Worm (Caenorhabditis elegans) whole organism, L4 larva: ENCODE results near the gene iars-1.

Source experiments
- F10B5.3 ChIP-seq: sonication (generic microtip); optimal IDR thresholded peaks from 2 replicates; lab custom pipeline; 2016; ENCODE audit warnings: mild to moderate bottlenecking, missing genetic modification characterization, missing compliant biosample characterization
- F26F4.8 ChIP-seq: fragments of 200-800 bp; sonication (Bioruptor generic); conservative IDR thresholded peaks from 2 replicates; pipeline ENCODE4 v1.3.6; 2022; ENCODE audit warnings: missing genetic modification characterization, missing compliant biosample characterization
- F44E2.7 ChIP-seq: fragments of 200-800 bp; sonication (Bioruptor generic); IDR thresholded peaks from 2 replicates; pipeline ENCODE4 v2.1.2; 2022; ENCODE audit warnings: missing genetic modification characterization, missing compliant biosample characterization
- F49E8.2 ChIP-seq: sonication (generic microtip); optimal IDR thresholded peaks from 2 replicates; lab custom pipeline; 2016; ENCODE audit warnings: missing compliant biosample characterization, mild to moderate bottlenecking, missing genetic modification characterization, borderline replicate concordance
- T26A8.4 ChIP-seq: fragments of 200-800 bp; sonication (Bioruptor generic); IDR thresholded peaks from 2 replicates; pipeline ENCODE4 v1.3.6; 2022; ENCODE audit warnings: missing genetic modification characterization, missing compliant biosample characterization
- Y105C5A.15 ChIP-seq: fragments of 200-800 bp; sonication (Bioruptor generic); IDR thresholded peaks from 2 replicates; pipeline ENCODE4 v1.3.6; 2022; ENCODE audit warnings: missing genetic modification characterization, missing compliant biosample characterization
- Y48G9A.11 ChIP-seq: fragments of 200-800 bp; sonication (Bioruptor generic); IDR thresholded peaks from 2 replicates; pipeline ENCODE4 v1.3.6; 2022; ENCODE audit warnings: missing genetic modification reagents, missing genetic modification characterization, missing compliant biosample characterization
- aha-1 ChIP-seq: fragments of 150-350 bp; peaks from one replicate; lab custom pipeline; 2014; ENCODE audit warnings: missing biosample characterization, missing genetic modification characterization
- arid-1 ChIP-seq: fragments of 200-800 bp; sonication (Bioruptor generic); conservative IDR thresholded peaks from 2 replicates; pipeline ENCODE4 v1.3.6; 2022; ENCODE audit warnings: missing genetic modification reagents, missing genetic modification characterization, missing compliant biosample characterization
- attf-4 ChIP-seq: sonication (generic microtip); optimal IDR thresholded peaks from 3 replicates; lab custom pipeline; 2017; ENCODE audit warnings: missing biosample characterization, missing genetic modification characterization
- ceh-28 ChIP-seq: fragments of 150-350 bp; optimal IDR thresholded peaks from 2 replicates; lab custom pipeline; 2014; ENCODE audit warnings: missing biosample characterization, missing genetic modification reagents, missing genetic modification characterization
- daf-12 ChIP-seq: fragments of 150-350 bp; optimal IDR thresholded peaks from 2 replicates; lab custom pipeline; 2014; ENCODE audit warnings: missing biosample characterization, missing genetic modification reagents, missing genetic modification characterization
- daf-8 ChIP-seq: fragments of 200-800 bp; sonication (Bioruptor generic); IDR thresholded peaks from 2 replicates; pipeline ENCODE4 v1.3.6; 2022; ENCODE audit warnings: missing genetic modification characterization, missing compliant biosample characterization
- dmd-6 ChIP-seq: fragments of 200-800 bp; sonication (Bioruptor generic); IDR thresholded peaks from 2 replicates; pipeline ENCODE4 v1.3.6; 2022; ENCODE audit warnings: missing genetic modification reagents, missing genetic modification characterization, missing compliant biosample characterization
- dpl-1 ChIP-seq: fragments of 150-350 bp; optimal IDR thresholded peaks from 2 replicates; lab custom pipeline; 2014; ENCODE audit warnings: missing biosample characterization, missing genetic modification reagents, missing genetic modification characterization
- dve-1 ChIP-seq: sonication (generic microtip); optimal IDR thresholded peaks from 2 replicates; lab custom pipeline; 2017; ENCODE audit warnings: antibody characterized with exemption, mild to moderate bottlenecking, missing genetic modification characterization, missing compliant biosample characterization; ENCODE audit not compliant: insufficient read depth
- egl-27 ChIP-seq: sonication (generic microtip); optimal IDR thresholded peaks from 3 replicates; lab custom pipeline; 2017; ENCODE audit warnings: missing biosample characterization, missing genetic modification reagents, missing genetic modification characterization
- fkh-10 ChIP-seq: fragments of 150-350 bp; optimal IDR thresholded peaks from 2 replicates; lab custom pipeline; 2014; ENCODE audit warnings: missing biosample characterization, missing genetic modification reagents, missing genetic modification characterization
- fos-1 ChIP-seq: fragments of 150-350 bp; optimal IDR thresholded peaks from 2 replicates; lab custom pipeline; 2014; ENCODE audit warnings: missing biosample characterization, missing genetic modification characterization
- jun-1 ChIP-seq: fragments of 150-350 bp; optimal IDR thresholded peaks from 2 replicates; lab custom pipeline; 2014; ENCODE audit warnings: missing biosample characterization, missing genetic modification reagents, missing genetic modification characterization
- lim-7 ChIP-seq: fragments of 200-800 bp; sonication (Bioruptor generic); IDR thresholded peaks from 2 replicates; pipeline ENCODE4 v1.3.6; 2022; ENCODE audit warnings: missing genetic modification characterization, missing compliant biosample characterization
- lin-1 ChIP-seq: fragments of 200-800 bp; sonication (Bioruptor generic); IDR thresholded peaks from 2 replicates; pipeline ENCODE4 v1.3.6; 2022; ENCODE audit warnings: missing genetic modification reagents, missing genetic modification characterization, missing compliant biosample characterization
- lin-15B ChIP-seq: fragments of 150-350 bp; sonication (generic microtip); optimal IDR thresholded peaks from 3 replicates; lab custom pipeline; 2014; ENCODE audit warnings: missing biosample characterization, missing genetic modification characterization
- lin-29 ChIP-seq: fragments of 200-800 bp; sonication (Bioruptor generic); IDR thresholded peaks from 2 replicates; pipeline ENCODE4 v1.3.6; 2022; ENCODE audit warnings: missing genetic modification reagents, missing genetic modification characterization, missing compliant biosample characterization
- lin-38 ChIP-seq: fragments of 200-800 bp; sonication (Bioruptor generic); IDR thresholded peaks from 2 replicates; pipeline ENCODE4 v1.3.6; 2022; ENCODE audit warnings: missing genetic modification reagents, missing genetic modification characterization, missing compliant biosample characterization
- lsy-2 ChIP-seq, 2 experiments: fragments of 150-350 bp in 1 of 2; sonication (generic microtip) in 1 of 2; optimal IDR thresholded peaks; 2 replicates each; lab custom pipeline; 2014 to 2017; ENCODE audit warnings: missing biosample characterization in 2 of 2, missing genetic modification characterization in 2 of 2
- mdl-1 ChIP-seq, 2 experiments: fragments of 150-350 bp in 1 of 2; sonication (generic microtip) in 1 of 2; optimal IDR thresholded peaks; 2 replicates each; lab custom pipeline; 2014 to 2017; ENCODE audit warnings: missing biosample characterization in 2 of 2, missing genetic modification characterization in 2 of 2
- mep-1 ChIP-seq: fragments of 150-350 bp; sonication (generic microtip); optimal IDR thresholded peaks from 3 replicates; lab custom pipeline; 2014; ENCODE audit warnings: missing biosample characterization, missing genetic modification characterization
- mes-2 ChIP-seq: sonication (generic microtip); optimal IDR thresholded peaks from 2 replicates; lab custom pipeline; 2016; ENCODE audit warnings: missing genotype, mild to moderate bottlenecking, missing genetic modification characterization, missing compliant biosample characterization; ENCODE audit not compliant: poor library complexity, severe bottlenecking
- mxl-2 ChIP-seq: fragments of 200-800 bp; sonication (Bioruptor generic); conservative IDR thresholded peaks from 2 replicates; pipeline ENCODE4 v1.3.6; 2022; ENCODE audit warnings: missing genetic modification reagents, missing genetic modification characterization, missing compliant biosample characterization
- nhr-102 ChIP-seq: sonication (generic microtip); optimal IDR thresholded peaks from 2 replicates; lab custom pipeline; 2016; ENCODE audit warnings: mild to moderate bottlenecking, missing genetic modification characterization, moderate library complexity, missing compliant biosample characterization
- nhr-11 ChIP-seq: fragments of 150-350 bp; optimal IDR thresholded peaks from 2 replicates; lab custom pipeline; 2014; ENCODE audit warnings: missing biosample characterization, missing genetic modification characterization
- nhr-111 ChIP-seq: fragments of 200-800 bp; sonication (Bioruptor generic); optimal IDR thresholded peaks from 2 replicates; lab custom pipeline; 2018; ENCODE audit warnings: mild to moderate bottlenecking, missing genetic modification characterization, missing compliant biosample characterization
- nhr-48 ChIP-seq: sonication (generic microtip); optimal IDR thresholded peaks from 2 replicates; lab custom pipeline; 2016; ENCODE audit warnings: mild to moderate bottlenecking, missing genetic modification characterization, missing compliant biosample characterization
- pha-4 ChIP-seq, 2 experiments: fragments of 150-350 bp in 1 of 2; fragments of 200-800 bp in 1 of 2; sonication (Bioruptor generic) in 1 of 2; IDR thresholded peaks in 1 of 2; optimal IDR thresholded peaks in 1 of 2; 2 replicates each; pipeline versions ENCODE4 v1.3.6 to Lab custom; 2014 to 2022; ENCODE audit warnings: missing genetic modification characterization in 2 of 2, missing genetic modification reagents in 2 of 2, missing biosample characterization in 1 of 2, missing compliant biosample characterization in 1 of 2
- php-3 ChIP-seq: fragments of 200-800 bp; sonication (Bioruptor generic); IDR thresholded peaks from 2 replicates; pipeline ENCODE4 v1.3.6; 2022; ENCODE audit warnings: missing genetic modification reagents, missing genetic modification characterization, missing compliant biosample characterization
- pqm-1 ChIP-seq: sonication (generic microtip); optimal IDR thresholded peaks from 2 replicates; lab custom pipeline; 2017; ENCODE audit warnings: missing biosample characterization, missing genetic modification characterization
- rbr-2 ChIP-seq: sonication (generic microtip); optimal IDR thresholded peaks from 2 replicates; lab custom pipeline; 2016; ENCODE audit warnings: missing genotype, missing genetic modification characterization, missing compliant biosample characterization
- sdz-12 ChIP-seq: fragments of 200-800 bp; sonication (Bioruptor generic); optimal IDR thresholded peaks from 2 replicates; lab custom pipeline; 2018; ENCODE audit warnings: mild to moderate bottlenecking, missing genetic modification characterization, missing compliant biosample characterization
- set-16 ChIP-seq: fragments of 200-800 bp; sonication (Bioruptor generic); IDR thresholded peaks from 2 replicates; pipeline ENCODE4 v1.3.6; 2022; ENCODE audit warnings: missing genetic modification reagents, missing genetic modification characterization, missing compliant biosample characterization
- snpc-1.2 ChIP-seq: fragments of 200-800 bp; sonication (Bioruptor generic); IDR thresholded peaks from 2 replicates; pipeline ENCODE4 v1.3.6; 2022; ENCODE audit warnings: missing genetic modification reagents, missing genetic modification characterization, missing compliant biosample characterization
- spr-3 ChIP-seq: fragments of 200-800 bp; sonication (Bioruptor generic); optimal IDR thresholded peaks from 2 replicates; lab custom pipeline; 2018; ENCODE audit warnings: mild to moderate bottlenecking, missing genetic modification characterization, missing compliant biosample characterization
- tag-97 ChIP-seq: fragments of 200-800 bp; sonication (Bioruptor generic); IDR thresholded peaks from 2 replicates; pipeline ENCODE4 v1.3.6; 2022; ENCODE audit warnings: missing genetic modification characterization, missing compliant biosample characterization
- unc-62 ChIP-seq, 3 experiments: fragments of 150-350 bp in 1 of 3; sonication (generic microtip); optimal IDR thresholded peaks in 2 of 3; peaks in 1 of 3; 1 replicate in 1 of 3; 2 replicates in 2 of 3; lab custom pipeline; 2014 to 2017; ENCODE audit warnings: missing biosample characterization in 3 of 3, missing genetic modification characterization in 3 of 3, missing genetic modification reagents in 3 of 3, missing genotype in 1 of 3
- zfp-3 ChIP-seq: fragments of 200-800 bp; sonication (Bioruptor generic); conservative IDR thresholded peaks from 2 replicates; pipeline ENCODE4 v1.3.6; 2022; ENCODE audit warnings: missing genetic modification reagents, missing genetic modification characterization, missing compliant biosample characterization

The iars-1 gene

DNA sequence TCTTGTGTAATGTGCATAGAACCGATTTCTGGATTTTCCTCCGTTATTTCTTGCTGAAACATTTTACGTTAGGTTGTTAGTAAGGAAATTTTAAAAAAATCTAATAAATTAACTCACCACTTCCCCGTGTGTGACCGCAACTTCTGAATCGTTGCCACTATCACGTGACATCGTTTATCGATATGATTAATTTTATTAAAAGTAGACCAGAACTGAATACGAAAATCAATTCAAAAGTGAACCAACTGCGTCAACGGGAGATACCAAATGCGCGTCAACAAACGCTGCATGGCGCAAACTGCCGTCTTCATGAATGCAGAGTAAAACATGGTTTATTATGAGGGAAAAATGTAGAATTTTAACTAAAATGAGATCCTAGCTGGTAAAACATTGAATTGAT, 2.4 kb upstream of the iars-1 start, which contains the start of gene sir-2.1 (continued):
- TF ChIP-seq F10B5.3: peak; percentile 57
- TF ChIP-seq nhr-102 (tag; lab: Kevin White, UChicago): peak; percentile 23
- TF ChIP-seq arid-1 (GFP tag; lab: Robert Waterston, UW): no peak
- TF ChIP-seq unc-62 (GFP tag; optimal IDR thresholded peaks at IDR 0.05 in 1 of 2; lab: Kevin White, UChicago): no peak
- TF ChIP-seq unc-62 (tag; optimal IDR thresholded peaks at IDR 0.05; lab: Kevin White, UChicago): no peak

DNA sequence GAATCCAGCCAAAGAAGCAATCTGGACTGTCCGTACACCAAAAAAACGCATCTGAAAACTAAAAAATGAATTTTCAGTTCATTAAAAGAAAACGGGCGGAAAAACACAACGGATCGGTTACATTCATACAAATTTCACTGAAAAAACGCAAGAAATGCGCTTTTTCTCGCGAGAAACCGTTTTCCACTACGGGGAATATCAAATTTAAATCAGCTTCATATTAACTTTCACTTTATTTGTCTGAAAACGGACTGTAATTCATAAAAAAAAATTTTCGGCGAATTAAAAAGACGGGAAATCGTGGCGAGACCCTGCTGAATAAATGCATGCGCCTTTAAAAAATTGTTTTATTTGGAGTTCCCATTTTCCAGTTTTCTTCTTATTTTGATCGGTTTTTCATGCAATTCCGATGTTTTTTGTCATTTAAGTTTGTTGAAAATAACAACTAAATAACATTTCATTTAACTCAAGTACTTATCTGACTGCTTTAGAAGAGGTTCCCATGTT, 608 bp upstream of the iars-1 start, which contains the start of gene pges-2:
Gene pges-2 (minus strand): TSS at position 51 of the 507 bp plus-strand sequence.
- TF ChIP-seq lsy-2 (tag; optimal IDR thresholded peaks at IDR 0.05; lab: Kevin White, UChicago) (peak in 1 of 2 experiments; percentile 58), mes-2 (tag; lab: Kevin White, UChicago) (peak; percentile 22), fos-1 (tag; lab: Kevin White, UChicago) (no peak), spr-3 (GFP tag; lab: Kevin White, UChicago) (no peak), mep-1 (tag; lab: Kevin White, UChicago) (peak; percentile 22), dve-1 (peak; percentile 19), dpl-1 (GFP tag; lab: Kevin White, UChicago) (peak; percentile 47)

DNA sequence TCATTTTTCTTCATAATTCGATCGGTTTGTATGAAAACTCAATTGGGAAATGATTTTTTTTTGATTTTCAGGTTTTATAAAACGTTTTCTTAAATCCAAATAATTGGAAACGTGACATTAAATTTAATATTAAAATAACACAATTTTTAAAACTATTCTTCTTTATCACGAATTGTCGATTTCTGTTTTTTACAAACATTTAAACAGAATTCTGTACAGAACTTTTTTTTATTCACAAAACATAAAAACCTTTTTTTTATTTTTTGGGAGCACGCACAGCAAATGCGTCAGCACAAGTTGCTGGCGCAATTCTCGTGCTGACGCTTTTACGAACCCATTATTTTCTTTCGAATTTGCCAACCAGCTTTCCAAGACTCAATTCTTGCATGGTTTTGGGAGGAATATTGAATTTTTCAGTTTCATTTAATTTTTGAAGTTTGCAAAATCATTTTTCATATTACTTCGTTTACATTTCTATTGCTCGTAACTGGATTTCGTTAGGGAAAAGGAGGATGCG, 5.4 kb downstream of the iars-1 start, which contains the start of gene mpz-5:
Gene mpz-5 (minus strand): TSS at position 51 of the 517 bp plus-strand sequence.
- TF ChIP-seq F44E2.7 (no peak), rbr-2 (tag; lab: Kevin White, UChicago) (peak; percentile 75), ceh-28 (tag; lab: Kevin White, UChicago) (no peak), nhr-48 (tag; lab: Kevin White, UChicago) (peak; percentile 7), jun-1 (no peak), daf-12 (tag; lab: Kevin White, UChicago) (no peak), F49E8.2 (tag; lab: Kevin White, UChicago) (no peak), egl-27 (tag; lab: Kevin White, UChicago) (no peak), daf-8 (GFP tag; lab: Robert Waterston, UW) (no peak), lim-7 (GFP tag; lab: Robert Waterston, UW) (no peak), zfp-3 (GFP tag; lab: Robert Waterston, UW) (no peak), lsy-2 (tag; optimal IDR thresholded peaks at IDR 0.05; lab: Kevin White, UChicago) (peak in 1 of 2 experiments; percentile 89), nhr-111 (GFP tag; lab: Kevin White, UChicago) (no peak), aha-1 (tag; lab: Kevin White, UChicago) (no peak), set-16 (GFP tag; lab: Robert Waterston, UW) (no peak), Y48G9A.11 (no peak), lin-38 (peak; percentile 74), mdl-1 (tag; optimal IDR thresholded peaks at IDR 0.05; lab: Kevin White, UChicago) (peak in 1 of 2 experiments; percentile 22), php-3 (GFP tag; lab: Robert Waterston, UW) (no peak), F26F4.8 (no peak), nhr-102 (tag; lab: Kevin White, UChicago) (peak; percentile 41), lin-15B (no peak), Y105C5A.15 (GFP tag; lab: Robert Waterston, UW) (no peak), fkh-10 (GFP tag; lab: Kevin White, UChicago) (peak; percentile 30), mxl-2 (GFP tag; lab: Robert Waterston, UW) (no peak), sdz-12 (GFP tag; lab: Kevin White, UChicago) (no peak), dmd-6 (peak; percentile 59), lin-1 (GFP tag; lab: Robert Waterston, UW) (no peak), tag-97 (GFP tag; lab: Robert Waterston, UW) (no peak), lin-29 (GFP tag; lab: Robert Waterston, UW) (0 out of 2 replicates have a peak, but pooled peaks have one; percentile 26), pqm-1 (tag; lab: Kevin White, UChicago) (no peak), attf-4 (tag; lab: Kevin White, UChicago) (no peak), T26A8.4 (GFP tag; lab: Robert Waterston, UW) (peak; percentile 40; the same call in 1 of the 2 replicates), pha-4 (GFP tag; IDR thresholded peaks at IDR 0.05; lab: Robert Waterston, UW) (no peak), pha-4 (tag; optimal IDR thresholded peaks at IDR 0.05; lab: Kevin White, UChicago) (peak; percentile 53), dve-1 (peak; percentile 81), snpc-1.2 (GFP tag; lab: Robert Waterston, UW) (0 out of 2 replicates have a peak, but pooled peaks have one; percentile 55), nhr-11 (no peak), F10B5.3 (no peak)
